Fruit fly (Drosophila melanogaster): Measurements from ENCODE around the gene CG7126.

The CG7126 gene

dm6 chr3R:18301569-18301968, 1.1 kb downstream of the CG7126 start, which contains the start of gene Polr1E (continued):
- no peak for TF ChIP-seq Poxn (GFP tag; IDR thresholded peaks at IDR 0.05)
- TF ChIP-seq CG11456 (GFP tag; IDR thresholded peaks at IDR 0.05): no peak
- TF ChIP-seq Elba2 (GFP tag; optimal IDR thresholded peaks at IDR 0.05): no peak
- TF ChIP-seq inv (GFP tag; IDR thresholded peaks at IDR 0.05; ENCODE audit: partially characterized antibody): peak; percentile 57
- no peak for TF ChIP-seq disco-r (GFP tag; optimal IDR thresholded peaks at IDR 0.05)
- peak; percentile 26 for TF ChIP-seq phol (tag; optimal IDR thresholded peaks at IDR 0.05)
- TF ChIP-seq CG16815 (GFP tag; optimal IDR thresholded peaks at IDR 0.05): no peak
- peak; percentile 56; the same call in 2 of the 3 replicates for TF ChIP-seq CG34224 (GFP tag; IDR thresholded peaks at IDR 0.05; ENCODE audit: partially characterized antibody)
- no peak for TF ChIP-seq bigmax (GFP tag; optimal IDR thresholded peaks at IDR 0.05)
- TF ChIP-seq Lim3 (GFP tag; IDR thresholded peaks at IDR 0.05): no peak
- peak; percentile 57 for TF ChIP-seq hbn (GFP tag; IDR thresholded peaks at IDR 0.05; ENCODE audit: partially characterized antibody)
- TF ChIP-seq Nf-YC (tag; optimal IDR thresholded peaks at IDR 0.05): peak; percentile 38
- peak; percentile 99 for TF ChIP-seq stwl (tag; optimal IDR thresholded peaks at IDR 0.05)
- TF ChIP-seq CG10267 (tag; optimal IDR thresholded peaks at IDR 0.05): peak; percentile 44
- no peak for TF ChIP-seq CG12236 (GFP tag; optimal IDR thresholded peaks at IDR 0.05)
- peak; percentile 56; the same call in 2 of the 3 replicates for TF ChIP-seq CG16813 (GFP tag; IDR thresholded peaks at IDR 0.05; ENCODE audit: partially characterized antibody)
- peak; percentile 70 for TF ChIP-seq CG11504 (tag; optimal IDR thresholded peaks at IDR 0.05)
- TF ChIP-seq CG11560 (tag; IDR thresholded peaks at IDR 0.05): peak; percentile 100
- TF ChIP-seq CG31365 (tag; optimal IDR thresholded peaks at IDR 0.05): no peak
- no peak for TF ChIP-seq Sox100B (GFP tag; optimal IDR thresholded peaks at IDR 0.05)
- no peak for TF ChIP-seq CG17328 (GFP tag; IDR thresholded peaks at IDR 0.05)
- TF ChIP-seq mam (GFP tag; optimal IDR thresholded peaks at IDR 0.05): no peak
- no peak for TF ChIP-seq Ravus (GFP tag; IDR thresholded peaks at IDR 0.05)
- TF ChIP-seq Doc3 (GFP tag; IDR thresholded peaks at IDR 0.05; ENCODE audit: partially characterized antibody): peak; percentile 58; the same call in 2 of the 3 replicates
- no peak for TF ChIP-seq CG2875 (GFP tag; optimal IDR thresholded peaks at IDR 0.05)
- TF ChIP-seq CG13624 (GFP tag; optimal IDR thresholded peaks at IDR 0.05): peak; percentile 13
- no peak for TF ChIP-seq NC2β (GFP tag; optimal IDR thresholded peaks at IDR 0.05)
- peak; percentile 70 for TF ChIP-seq sens (GFP tag)
- peak; percentile 24 for TF ChIP-seq CG33213 (GFP tag; optimal IDR thresholded peaks at IDR 0.05)
- no peak for TF ChIP-seq CG34376 (GFP tag; optimal IDR thresholded peaks at IDR 0.05)
- TF ChIP-seq sna (GFP tag; IDR thresholded peaks at IDR 0.05; ENCODE audit: partially characterized antibody): peak; percentile 35; the same call in 1 of the 2 replicates
- no peak for TF ChIP-seq Chrac-16 (GFP tag; optimal IDR thresholded peaks at IDR 0.05)
- TF ChIP-seq tin (GFP tag; optimal IDR thresholded peaks at IDR 0.05): no peak
- no peak for TF ChIP-seq maf-S (GFP tag; optimal IDR thresholded peaks at IDR 0.05)
- peak; percentile 72 for TF ChIP-seq Dll (GFP tag; IDR thresholded peaks at IDR 0.05; ENCODE audit: partially characterized antibody)
- no peak for TF ChIP-seq croc (GFP tag; conservative IDR thresholded peaks at IDR 0.05)
- TF ChIP-seq lola (GFP tag; optimal IDR thresholded peaks at IDR 0.05): no peak
- TF ChIP-seq CG7839 (tag; optimal IDR thresholded peaks at IDR 0.05): no peak
- TF ChIP-seq CG11723 (GFP tag; optimal IDR thresholded peaks at IDR 0.05): no peak
- peak; percentile 19 for TF ChIP-seq ems (GFP tag; optimal IDR thresholded peaks at IDR 0.05)
- peak; percentile 73 for TF ChIP-seq CG1603 (tag; optimal IDR thresholded peaks at IDR 0.05)
- TF ChIP-seq Tbp (GFP tag; optimal IDR thresholded peaks at IDR 0.05): no peak
- TF ChIP-seq Camta (GFP tag; optimal IDR thresholded peaks at IDR 0.05): no peak
- TF ChIP-seq nom (GFP tag; optimal IDR thresholded peaks at IDR 0.05): no peak
- no peak for TF ChIP-seq Six4 (GFP tag; optimal IDR thresholded peaks at IDR 0.05)
- no peak for TF ChIP-seq gem (tag; optimal IDR thresholded peaks at IDR 0.05)
- no peak for TF ChIP-seq grn (GFP tag; optimal IDR thresholded peaks at IDR 0.05)
- TF ChIP-seq GATAe (GFP tag; conservative IDR thresholded peaks at IDR 0.05): no peak
- TF ChIP-seq eyg (GFP tag; optimal IDR thresholded peaks at IDR 0.05): no peak
- peak; percentile 41 for TF ChIP-seq CG17829 (tag; optimal IDR thresholded peaks at IDR 0.05)
- no peak for TF ChIP-seq sisA (GFP tag; IDR thresholded peaks at IDR 0.05)
